Fruit fly (Drosophila melanogaster): ENCODE results near the gene CG7194.

Gene CG7194

dm6 chr3L:8340264-8341095 is 36.6 kb upstream of the CG7194 start, which contains the start of the genes Prim1 and CG7083 (continued):
- TF ChIP-seq sna (GFP tag; IDR thresholded peaks at IDR 0.05; ENCODE audit: partially characterized antibody) (no peak), CG6175 (GFP tag; IDR thresholded peaks at IDR 0.05) (no peak), Max (GFP tag; optimal IDR thresholded peaks at IDR 0.05) (peak; percentile 72), esg (GFP tag; conservative IDR thresholded peaks at IDR 0.05) (no peak), CG12744 (GFP tag; optimal IDR thresholded peaks at IDR 0.05) (peak; percentile 34), aop (GFP tag; IDR thresholded peaks at IDR 0.05) (no peak), unc-4 (GFP tag; IDR thresholded peaks at IDR 0.05; ENCODE audit: partially characterized antibody) (peak; percentile 33; the same call in 1 of the 2 replicates), otp (GFP tag; IDR thresholded peaks at IDR 0.05) (0 out of 3 replicates have a peak, but pooled peaks have one; percentile 9), zf30C (GFP tag; optimal IDR thresholded peaks at IDR 0.05) (no peak), abd-A (tag; optimal IDR thresholded peaks at IDR 0.05) (no peak), CG11085 (GFP tag; IDR thresholded peaks at IDR 0.05) (no peak), CG3065 (GFP tag; optimal IDR thresholded peaks at IDR 0.05) (no peak), Dll (GFP tag; IDR thresholded peaks at IDR 0.05; ENCODE audit: partially characterized antibody) (0 out of 4 replicates have a peak, but pooled peaks have one; percentile 49), CG11247 (GFP tag; IDR thresholded peaks at IDR 0.05) (no peak), CG8478 (optimal IDR thresholded peaks at IDR 0.05) (no peak), klu (GFP tag; IDR thresholded peaks at IDR 0.05) (no peak), gro (GFP tag; optimal IDR thresholded peaks at IDR 0.05) (peak; percentile 69), NFAT (GFP tag; IDR thresholded peaks at IDR 0.05) (no peak), wek (GFP tag; optimal IDR thresholded peaks at IDR 0.05) (peak; percentile 44), Atf-2 (GFP tag; optimal IDR thresholded peaks at IDR 0.05) (peak; percentile 52), CG12299 (tag; optimal IDR thresholded peaks at IDR 0.05) (peak; percentile 51), Lpt (GFP tag; optimal IDR thresholded peaks at IDR 0.05) (no peak), CG16813 (GFP tag; IDR thresholded peaks at IDR 0.05; ENCODE audit: partially characterized antibody) (no peak), sqz (GFP tag; optimal IDR thresholded peaks at IDR 0.05) (no peak), lov (optimal IDR thresholded peaks at IDR 0.05) (no peak), lov (GFP tag; IDR thresholded peaks at IDR 0.05) (no peak), CrebB (tag; optimal IDR thresholded peaks at IDR 0.05) (no peak), stc (GFP tag; IDR thresholded peaks at IDR 0.05) (peak; percentile 42; the same call in 1 of the 2 replicates), CG30403 (GFP tag; optimal IDR thresholded peaks at IDR 0.05) (peak; percentile 68), ewg (GFP tag; optimal IDR thresholded peaks at IDR 0.05) (peak; percentile 54), CG17612 (GFP tag; IDR thresholded peaks at IDR 0.05) (no peak), Elba2 (GFP tag; optimal IDR thresholded peaks at IDR 0.05) (peak; percentile 12), inv (GFP tag; IDR thresholded peaks at IDR 0.05; ENCODE audit: partially characterized antibody) (no peak), exex (tag; optimal IDR thresholded peaks at IDR 0.05) (peak; percentile 35), CG33213 (GFP tag; optimal IDR thresholded peaks at IDR 0.05) (peak; percentile 32), Oli (tag; optimal IDR thresholded peaks at IDR 0.05) (peak; percentile 45), slou (GFP tag; optimal IDR thresholded peaks at IDR 0.05) (peak; percentile 38), D19B (GFP tag; optimal IDR thresholded peaks at IDR 0.05) (no peak), CG15696 (tag; optimal IDR thresholded peaks at IDR 0.05) (peak; percentile 49), en (GFP tag; optimal IDR thresholded peaks at IDR 0.05) (peak; percentile 32), MTF-1 (GFP tag; optimal IDR thresholded peaks at IDR 0.05; ENCODE audit: borderline replicate concordance) (no peak), YL-1 (GFP tag; optimal IDR thresholded peaks at IDR 0.05) (peak; percentile 96), HLH3B (GFP tag; IDR thresholded peaks at IDR 0.05) (no peak; the same call in 1 of the 2 replicates), CG9215 (GFP tag; IDR thresholded peaks at IDR 0.05) (peak; percentile 27; the same call in 1 of the 2 replicates), D19A (tag; optimal IDR thresholded peaks at IDR 0.05) (no peak), Gsc (GFP tag; IDR thresholded peaks at IDR 0.05) (no peak), CG12391 (tag; optimal IDR thresholded peaks at IDR 0.05) (peak; percentile 74), chinmo (GFP tag; IDR thresholded peaks at IDR 0.05; ENCODE audit: partially characterized antibody) (no peak), grn (GFP tag; optimal IDR thresholded peaks at IDR 0.05) (peak; percentile 22)

Measured in whole organism, embryonic.